Worm (Caenorhabditis elegans): ENCODE data around the gene isp-1.

Gene isp-1

DNA sequence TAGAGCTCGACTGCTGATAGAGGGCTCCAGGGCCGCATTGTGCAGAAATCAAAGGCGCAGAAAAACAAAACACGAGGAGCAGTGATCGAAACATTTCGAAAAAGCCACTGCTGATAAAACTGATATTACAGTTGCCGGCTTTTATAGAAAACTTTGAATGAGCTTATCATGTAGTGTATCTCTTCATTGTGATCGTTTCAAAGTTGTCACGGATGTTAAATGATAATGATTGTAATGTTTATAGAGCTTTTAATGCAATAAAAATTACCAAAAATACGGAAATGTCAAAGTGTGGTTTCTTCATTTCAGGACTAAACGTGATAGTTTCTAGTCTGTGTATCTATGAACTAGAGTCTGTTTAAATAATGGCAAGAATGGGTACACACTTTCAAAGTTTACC lies 32.8 kb upstream of the isp-1 start, which contains the start of gene clec-52:
clec-52 (minus strand) TSS at position 101 of the 400 bp plus-strand sequence.
- no peak for TF ChIP-seq mep-1 (tag; optimal IDR thresholded peaks at IDR 0.05)
- TF ChIP-seq hlh-1 (tag; optimal IDR thresholded peaks at IDR 0.05): no peak
- TF ChIP-seq M03D4.4 (tag; optimal IDR thresholded peaks at IDR 0.05): no peak
- TF ChIP-seq pha-4 (tag; optimal IDR thresholded peaks at IDR 0.05): no peak
- no peak for TF ChIP-seq mls-2 (tag; optimal IDR thresholded peaks at IDR 0.05)

- TF ChIP-seq flh-1 (GFP tag; optimal IDR thresholded peaks at IDR 0.05) (no peak), hlh-1 (tag; optimal IDR thresholded peaks at IDR 0.05) (no peak)
These were observed 30.1 kb upstream of the isp-1 start, which contains the start of gene B0218.7 for ce11 chrIV:8165950-8166349. B0218.7 (minus strand) TSS chrIV:8166050.

DNA sequence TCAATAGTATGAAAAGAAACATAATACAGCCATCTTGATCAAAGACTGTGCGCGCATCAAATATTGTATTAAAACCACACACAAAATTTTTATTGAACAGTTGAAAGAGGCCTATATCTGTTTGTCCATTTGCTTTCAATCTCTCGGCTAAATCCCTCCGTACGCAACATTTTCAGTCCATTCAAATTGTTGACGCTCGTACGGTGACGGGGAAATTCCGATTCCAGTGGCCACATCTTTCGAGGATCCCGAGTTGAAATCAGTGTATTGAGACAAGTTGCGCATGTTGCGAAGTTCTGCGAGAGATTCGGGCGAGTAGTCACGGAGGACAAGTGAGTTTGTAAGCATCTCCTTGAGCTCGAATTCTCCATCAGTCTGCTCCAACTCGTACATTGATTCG lies 28.7 kb upstream of the isp-1 start:
- no peak for TF ChIP-seq M03D4.4 (tag; optimal IDR thresholded peaks at IDR 0.05)
- TF ChIP-seq hlh-1 (tag; optimal IDR thresholded peaks at IDR 0.05): no peak

- TF ChIP-seq mep-1 (tag; optimal IDR thresholded peaks at IDR 0.05): no peak
- no peak for TF ChIP-seq sem-2 (GFP tag; optimal IDR thresholded peaks at IDR 0.05)
- TF ChIP-seq nhr-28 (tag; optimal IDR thresholded peaks at IDR 0.05): no peak
- TF ChIP-seq unc-62 (GFP tag; optimal IDR thresholded peaks at IDR 0.05): no peak
- TF ChIP-seq ham-2 (GFP tag; optimal IDR thresholded peaks at IDR 0.05): no peak
- no peak for TF ChIP-seq unc-39 (tag; optimal IDR thresholded peaks at IDR 0.05)
- TF ChIP-seq hlh-1 (tag; optimal IDR thresholded peaks at IDR 0.05): no peak
- no peak for TF ChIP-seq mab-5 (tag; optimal IDR thresholded peaks at IDR 0.05)
- no peak for TF ChIP-seq unc-120 (tag; optimal IDR thresholded peaks at IDR 0.05; ENCODE audit: poor library complexity, severe bottlenecking)
- no peak for TF ChIP-seq M03D4.4 (tag; optimal IDR thresholded peaks at IDR 0.05)
- no peak for TF ChIP-seq lsy-2 (tag; optimal IDR thresholded peaks at IDR 0.05)
- no peak for TF ChIP-seq flh-1 (GFP tag; optimal IDR thresholded peaks at IDR 0.05)
- TF ChIP-seq zip-8 (tag; optimal IDR thresholded peaks at IDR 0.05): no peak
- TF ChIP-seq nhr-237 (tag; optimal IDR thresholded peaks at IDR 0.05): no peak
- TF ChIP-seq pha-4 (tag; optimal IDR thresholded peaks at IDR 0.05): no peak
- no peak for TF ChIP-seq mls-2 (tag; optimal IDR thresholded peaks at IDR 0.05)
- TF ChIP-seq elt-3 (tag; optimal IDR thresholded peaks at IDR 0.05): no peak
These were observed 27.8 kb upstream of the isp-1 start, which contains the start of gene clec-51 for ce11 chrIV:8163687-8164086. clec-51 (minus strand) TSS chrIV:8163800.

- TF ChIP-seq sem-2 (GFP tag; optimal IDR thresholded peaks at IDR 0.05) (no peak), nhr-28 (tag; optimal IDR thresholded peaks at IDR 0.05) (no peak), unc-120 (tag; optimal IDR thresholded peaks at IDR 0.05; ENCODE audit: poor library complexity, severe bottlenecking) (no peak), bed-3 (GFP tag; optimal IDR thresholded peaks at IDR 0.05) (no peak), lin-13 (tag; optimal IDR thresholded peaks at IDR 0.05) (no peak), blmp-1 (tag; optimal IDR thresholded peaks at IDR 0.05) (no peak), elt-3 (tag; optimal IDR thresholded peaks at IDR 0.05) (no peak), nhr-76 (tag; optimal IDR thresholded peaks at IDR 0.05) (no peak), ceh-83 (GFP tag; optimal IDR thresholded peaks at IDR 0.05) (no peak), hlh-1 (tag; optimal IDR thresholded peaks at IDR 0.05) (no peak), snpc-4 (tag; optimal IDR thresholded peaks at IDR 0.05) (no peak), ces-1 (GFP tag; optimal IDR thresholded peaks at IDR 0.05) (no peak), M03D4.4 (tag; optimal IDR thresholded peaks at IDR 0.05) (no peak), ham-2 (GFP tag; optimal IDR thresholded peaks at IDR 0.05) (no peak), unc-39 (tag; optimal IDR thresholded peaks at IDR 0.05) (no peak), flh-1 (GFP tag; optimal IDR thresholded peaks at IDR 0.05) (no peak), unc-62 (GFP tag; optimal IDR thresholded peaks at IDR 0.05) (no peak), tbx-8 (GFP tag; optimal IDR thresholded peaks at IDR 0.05) (no peak), lsy-2 (tag; optimal IDR thresholded peaks at IDR 0.05) (no peak)
These were observed 25.9 kb upstream of the isp-1 start for ce11 chrIV:8161774-8162173.

DNA sequence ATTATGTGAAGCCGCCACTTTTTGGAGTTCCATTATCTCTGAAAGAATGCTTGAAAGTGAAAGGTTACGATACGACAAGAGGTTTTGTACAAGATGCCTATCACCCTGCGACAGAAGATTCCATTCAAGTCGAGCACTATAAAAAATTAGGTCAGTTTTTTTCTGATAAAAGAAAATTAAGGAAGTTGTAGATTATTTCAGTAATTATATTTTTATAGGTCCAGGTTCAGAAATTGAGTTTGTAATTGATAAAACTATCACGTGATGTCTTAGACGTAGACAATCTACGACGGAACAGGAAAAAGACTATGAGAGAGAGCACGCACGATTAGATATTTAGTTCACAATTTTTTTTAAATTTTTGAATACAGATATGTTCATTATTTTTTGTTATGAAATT lies 24.1 kb upstream of the isp-1 start:
- no peak for TF ChIP-seq lsy-2 (tag; optimal IDR thresholded peaks at IDR 0.05)
- TF ChIP-seq nhr-28 (tag; optimal IDR thresholded peaks at IDR 0.05): no peak
- no peak for TF ChIP-seq mab-5 (tag; optimal IDR thresholded peaks at IDR 0.05)
- TF ChIP-seq bed-3 (GFP tag; optimal IDR thresholded peaks at IDR 0.05): no peak
- no peak for TF ChIP-seq pha-4 (tag; optimal IDR thresholded peaks at IDR 0.05)
- TF ChIP-seq cnd-1 (tag; optimal IDR thresholded peaks at IDR 0.05): no peak
- TF ChIP-seq ces-1 (GFP tag; optimal IDR thresholded peaks at IDR 0.05): no peak
- TF ChIP-seq nhr-237 (tag; optimal IDR thresholded peaks at IDR 0.05): no peak
- no peak for TF ChIP-seq lin-13 (tag; optimal IDR thresholded peaks at IDR 0.05)
- TF ChIP-seq lin-32 (GFP tag; optimal IDR thresholded peaks at IDR 0.05): no peak
- TF ChIP-seq ham-2 (GFP tag; optimal IDR thresholded peaks at IDR 0.05): no peak
- TF ChIP-seq blmp-1 (tag; optimal IDR thresholded peaks at IDR 0.05): no peak
- no peak for TF ChIP-seq unc-62 (GFP tag; optimal IDR thresholded peaks at IDR 0.05)
- no peak for TF ChIP-seq mep-1 (tag; optimal IDR thresholded peaks at IDR 0.05)

Data from whole organism, mixed stage, embryonic.